Worm (Caenorhabditis elegans) whole organism, early embryonic: Measurements from ENCODE around the gene rabr-3.

ENCODE experiments used
- pes-1 ChIP-seq: fragments of 200-800 bp; sonication (Bioruptor generic); IDR thresholded peaks from 2 replicates; pipeline ENCODE4 v1.3.6; 2022; ENCODE audit warnings: missing genetic modification reagents, missing genetic modification characterization, missing compliant biosample characterization
- scrt-1 ChIP-seq: fragments of 200-800 bp; sonication (Bioruptor generic); IDR thresholded peaks from 2 replicates; pipeline ENCODE4 v1.3.6; 2022; ENCODE audit warnings: missing genetic modification characterization, missing compliant biosample characterization
- tbx-11 ChIP-seq: fragments of 200-800 bp; sonication (Bioruptor generic); IDR thresholded peaks from 2 replicates; pipeline ENCODE4 v1.3.6; 2022; ENCODE audit warnings: missing genetic modification characterization, missing compliant biosample characterization
- tbx-37 ChIP-seq: fragments of 200-800 bp; sonication (Bioruptor generic); conservative IDR thresholded peaks from 2 replicates; pipeline ENCODE4 v1.3.6; 2022; ENCODE audit warnings: missing genetic modification reagents, missing genetic modification characterization, missing compliant biosample characterization
- tra-4 ChIP-seq: sonication (generic microtip); optimal IDR thresholded peaks from 2 replicates; lab custom pipeline; 2017; ENCODE audit warnings: missing genetic modification characterization, missing compliant biosample characterization

DNA sequence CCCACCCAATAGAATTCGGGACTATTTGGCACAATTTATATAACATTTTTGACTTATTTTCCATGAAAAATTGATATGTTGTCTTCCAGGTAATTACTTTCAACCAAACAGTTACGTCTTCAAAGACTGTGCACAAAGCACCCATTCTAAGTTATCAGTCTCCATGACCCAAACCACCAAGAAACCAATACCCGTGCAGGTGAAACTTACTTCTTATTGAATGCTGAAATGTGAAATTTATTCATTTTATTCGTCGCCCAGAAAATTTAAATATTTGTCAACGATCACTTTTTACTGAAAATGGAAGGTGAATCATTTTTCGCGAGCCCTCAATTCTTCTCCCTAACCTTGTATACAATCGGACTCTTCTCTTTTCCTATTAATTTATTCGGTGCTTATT, 5.0 kb upstream of the rabr-3 start, which contains the start of gene srh-281:
- TF ChIP-seq tra-4 (tag; lab: Kevin White, UChicago), result no peak
- TF ChIP-seq tbx-11 (GFP tag; lab: Robert Waterston, UW), result no peak
- no peak for TF ChIP-seq tbx-37 (GFP tag; lab: Robert Waterston, UW)
- TF ChIP-seq scrt-1 (GFP tag; lab: Robert Waterston, UW), result no peak
- no peak for TF ChIP-seq pes-1 (GFP tag; lab: Robert Waterston, UW)
